Worm (Caenorhabditis elegans) whole organism, L3 larva: ENCODE measurements around the gene lin-9.

Experiments
- nhr-28 ChIP-seq: fragments of 150-350 bp; optimal IDR thresholded peaks from 2 replicates; lab custom pipeline; 2014; ENCODE audit warnings: missing biosample characterization, missing genetic modification characterization
- unc-62 ChIP-seq: fragments of 150-350 bp; sonication (generic microtip); optimal IDR thresholded peaks from 4 replicates; lab custom pipeline; 2014; ENCODE audit warnings: missing biosample characterization, missing genetic modification reagents, missing genetic modification characterization
- ztf-11 ChIP-seq: fragments of 150-350 bp; optimal IDR thresholded peaks from 2 replicates; lab custom pipeline; 2014; ENCODE audit warnings: missing biosample characterization, missing genetic modification characterization

DNA sequence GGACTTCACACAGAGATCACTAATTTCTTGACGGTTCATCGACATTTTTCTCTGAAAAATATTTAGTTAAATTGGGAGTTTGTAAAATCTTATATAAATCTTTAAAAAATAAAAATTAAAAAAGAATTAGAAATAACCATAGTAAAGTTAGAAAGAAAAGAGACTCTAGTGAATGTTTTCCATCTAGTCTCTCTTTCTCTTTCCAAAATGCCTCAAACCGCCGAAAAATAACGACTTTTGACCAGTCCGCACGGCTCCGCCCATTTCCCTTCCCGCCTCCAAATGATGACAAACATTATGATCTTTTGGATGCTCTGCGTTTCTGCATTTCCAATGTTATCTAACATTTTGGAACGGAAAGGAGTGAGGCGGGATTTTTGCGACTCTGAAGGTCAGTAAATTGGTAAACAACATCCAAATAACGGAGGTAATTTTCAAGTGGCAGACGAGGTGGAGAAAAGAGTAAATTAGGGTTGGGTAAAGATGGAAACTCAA lies 19.4 kb upstream of the lin-9 start, which contains the start of gene glb-1:
- TF ChIP-seq ztf-11 (tag; lab: Kevin White, UChicago) (no peak), nhr-28 (tag; lab: Kevin White, UChicago) (no peak), unc-62 (GFP tag; lab: Kevin White, UChicago) (no peak)
